Fruit fly (Drosophila melanogaster): ENCODE results near the gene Ucp4B.

The Ucp4B gene

dm6 chr2L:5988115-5989092 lies 18.7 kb downstream of the Ucp4B start (continued):
- TF ChIP-seq Dp (GFP tag; optimal IDR thresholded peaks at IDR 0.05) (no peak), MESR4 (GFP tag; optimal IDR thresholded peaks at IDR 0.05) (no peak), btn (GFP tag; optimal IDR thresholded peaks at IDR 0.05) (no peak), Lim3 (GFP tag; IDR thresholded peaks at IDR 0.05) (no peak), mam (GFP tag; optimal IDR thresholded peaks at IDR 0.05) (no peak), Max (GFP tag; optimal IDR thresholded peaks at IDR 0.05) (no peak), CG34376 (GFP tag; optimal IDR thresholded peaks at IDR 0.05) (peak; percentile 36), Elba2 (GFP tag; optimal IDR thresholded peaks at IDR 0.05) (no peak), TFAM (GFP tag; optimal IDR thresholded peaks at IDR 0.05) (no peak), lola (GFP tag; optimal IDR thresholded peaks at IDR 0.05) (no peak), CG17829 (tag; optimal IDR thresholded peaks at IDR 0.05) (no peak), zfh1 (GFP tag; IDR thresholded peaks at IDR 0.05) (no peak), Dbx (GFP tag; IDR thresholded peaks at IDR 0.05) (peak; percentile 16; the same call in 1 of the 3 replicates), Rfx (GFP tag; IDR thresholded peaks at IDR 0.05) (no peak), ranshi (GFP tag; IDR thresholded peaks at IDR 0.05) (no peak), Atf-2 (GFP tag; optimal IDR thresholded peaks at IDR 0.05) (no peak), CG11723 (GFP tag; optimal IDR thresholded peaks at IDR 0.05) (no peak), sisA (GFP tag; IDR thresholded peaks at IDR 0.05) (no peak), B-H2 (GFP tag; optimal IDR thresholded peaks at IDR 0.05) (no peak), mld (GFP tag; IDR thresholded peaks at IDR 0.05; ENCODE audit: partially characterized antibody) (no peak), CG2202 (tag; optimal IDR thresholded peaks at IDR 0.05) (no peak), mirr (GFP tag; optimal IDR thresholded peaks at IDR 0.05) (peak; percentile 37), CG17385 (GFP tag; optimal IDR thresholded peaks at IDR 0.05) (no peak), chinmo (GFP tag; IDR thresholded peaks at IDR 0.05; ENCODE audit: partially characterized antibody) (peak; percentile 53; the same call in 1 of the 4 replicates), CkIIα-i1 (GFP tag; IDR thresholded peaks at IDR 0.05) (no peak), dmrt99B (tag; optimal IDR thresholded peaks at IDR 0.05) (no peak), onecut (GFP tag; IDR thresholded peaks at IDR 0.05) (no peak), Lhr (GFP tag; optimal IDR thresholded peaks at IDR 0.05) (no peak), CG11560 (tag; IDR thresholded peaks at IDR 0.05) (no peak), unpg (GFP tag; optimal IDR thresholded peaks at IDR 0.05) (no peak)

dm6 chr2L:5990447-5990846 lies 20.8 kb downstream of the Ucp4B start:
- TF ChIP-seq lmd (GFP tag; IDR thresholded peaks at IDR 0.05) (no peak), Gsc (GFP tag; IDR thresholded peaks at IDR 0.05) (no peak), Dbx (GFP tag; IDR thresholded peaks at IDR 0.05) (no peak), ro (GFP tag; IDR thresholded peaks at IDR 0.05) (no peak), Ptx1 (GFP tag; IDR thresholded peaks at IDR 0.05) (no peak), CG7963 (GFP tag; IDR thresholded peaks at IDR 0.05; ENCODE audit: partially characterized antibody) (0 out of 3 replicates have a peak, but pooled peaks have one; percentile 31), nom (GFP tag; optimal IDR thresholded peaks at IDR 0.05) (peak; percentile 58), Ada2b (GFP tag; IDR thresholded peaks at IDR 0.05) (no peak), br (optimal IDR thresholded peaks at IDR 0.05) (no peak), CG4707 (GFP tag; optimal IDR thresholded peaks at IDR 0.05) (no peak), CG5953 (GFP tag; IDR thresholded peaks at IDR 0.05) (no peak)

All from whole organism, embryonic.